Fruit fly (Drosophila melanogaster) whole organism, embryonic: ENCODE measurements around the gene HP1e.
A peak's percentile ranks its signal among the peaks of the same experiment; 100 is the strongest.

Experiments used
- Abd-B ChIP-seq: fragments of 200-800 bp; sonication (Bioruptor generic); optimal IDR thresholded peaks from 2 replicates; lab custom pipeline; 2018; ENCODE audit warnings: missing biosample characterization, mild to moderate bottlenecking, missing genetic modification characterization, moderate library complexity
- Adf1 ChIP-seq: fragments of 200-800 bp; sonication (Bioruptor generic); IDR thresholded peaks from 2 replicates; pipeline ENCODE4 v1.3.6; 2022; ENCODE audit warnings: missing biosample characterization, missing genetic modification characterization
- CG10209 ChIP-seq: fragments of 200-800 bp; sonication (Bioruptor generic); optimal IDR thresholded peaks from 3 replicates; lab custom pipeline; 2017; ENCODE audit warnings: missing biosample characterization, mild to moderate bottlenecking, missing genetic modification characterization, missing genetic modification reagents
- CG11456 ChIP-seq: fragments of 200-800 bp; sonication (Bioruptor generic); IDR thresholded peaks from 3 replicates; pipeline ENCODE4 v1.3.6; 2022; ENCODE audit warnings: missing biosample characterization, missing genetic modification characterization
- CG12299 ChIP-seq: fragments of 200-800 bp; sonication (Bioruptor generic); optimal IDR thresholded peaks from 2 replicates; lab custom pipeline; 2018; ENCODE audit warnings: missing biosample characterization, mild to moderate bottlenecking, missing genetic modification characterization
- CG12391 ChIP-seq: fragments of 200-800 bp; sonication (Bioruptor generic); optimal IDR thresholded peaks from 3 replicates; lab custom pipeline; 2018; ENCODE audit warnings: missing biosample characterization, mild to moderate bottlenecking, missing genetic modification characterization, moderate library complexity
- CG12744 ChIP-seq: fragments of 200-800 bp; sonication (Bioruptor generic); optimal IDR thresholded peaks from 2 replicates; lab custom pipeline; 2016; ENCODE audit warnings: missing biosample characterization, missing genetic modification characterization
- CG13296 ChIP-seq: fragments of 200-800 bp; sonication (Bioruptor generic); optimal IDR thresholded peaks from 3 replicates; lab custom pipeline; 2018; ENCODE audit warnings: missing biosample characterization, mild to moderate bottlenecking, missing genetic modification characterization
- CG15601 ChIP-seq: fragments of 200-800 bp; sonication (Bioruptor generic); optimal IDR thresholded peaks from 3 replicates; lab custom pipeline; 2019; ENCODE audit warnings: missing biosample characterization, mild to moderate bottlenecking, missing genetic modification characterization, moderate library complexity
- CG16779 ChIP-seq: fragments of 200-800 bp; sonication (Bioruptor generic); IDR thresholded peaks from 2 replicates; pipeline ENCODE4 v1.3.6; 2022; ENCODE audit warnings: missing biosample characterization, missing genetic modification characterization
- CG17186 ChIP-seq: fragments of 200-800 bp; sonication (Bioruptor generic); optimal IDR thresholded peaks from 3 replicates; lab custom pipeline; 2017; ENCODE audit warnings: missing biosample characterization, missing genetic modification reagents, missing genetic modification characterization
- CG1832 ChIP-seq: fragments of 200-800 bp; sonication (Bioruptor generic); optimal IDR thresholded peaks from 2 replicates; lab custom pipeline; 2017; ENCODE audit warnings: missing biosample characterization, mild to moderate bottlenecking, missing genetic modification characterization, inconsistent platforms
- CG30403 ChIP-seq: fragments of 200-800 bp; sonication (Bioruptor generic); optimal IDR thresholded peaks from 3 replicates; lab custom pipeline; 2016; ENCODE audit warnings: missing biosample characterization, missing genetic modification characterization
- CG31224 ChIP-seq: fragments of 200-800 bp; sonication (Bioruptor generic); IDR thresholded peaks from 2 replicates; pipeline ENCODE4 v1.3.6; 2022; ENCODE audit warnings: missing biosample characterization, missing genetic modification characterization
- CG31388 ChIP-seq: fragments of 200-800 bp; sonication (Bioruptor generic); optimal IDR thresholded peaks from 2 replicates; lab custom pipeline; 2016; ENCODE audit warnings: missing biosample characterization, missing genetic modification characterization
- CG32532 ChIP-seq: fragments of 200-800 bp; sonication (Bioruptor generic); IDR thresholded peaks from 2 replicates; pipeline ENCODE4 v1.3.6; 2022; ENCODE audit warnings: missing biosample characterization, missing genetic modification characterization
- CG3281 ChIP-seq: fragments of 200-800 bp; sonication (Bioruptor generic); optimal IDR thresholded peaks from 3 replicates; lab custom pipeline; 2017; ENCODE audit warnings: missing biosample characterization, mild to moderate bottlenecking, missing genetic modification characterization
- CG6175 ChIP-seq: fragments of 200-800 bp; sonication (Bioruptor generic); IDR thresholded peaks from 3 replicates; pipeline ENCODE4 v1.3.6; 2022; ENCODE audit warnings: missing biosample characterization, missing genetic modification characterization
- CG6813 ChIP-seq: fragments of 200-800 bp; sonication (Bioruptor generic); optimal IDR thresholded peaks from 2 replicates; lab custom pipeline; 2017; ENCODE audit warnings: missing biosample characterization, missing genetic modification characterization, mild to moderate bottlenecking, moderate library complexity, missing genetic modification reagents
- CG7556 ChIP-seq: fragments of 200-800 bp; sonication (Bioruptor generic); optimal IDR thresholded peaks from 2 replicates; lab custom pipeline; 2017; ENCODE audit warnings: missing biosample characterization, mild to moderate bottlenecking, missing genetic modification characterization
- HLH54F ChIP-seq: fragments of 200-800 bp; sonication (Bioruptor generic); optimal IDR thresholded peaks from 3 replicates; lab custom pipeline; 2016; ENCODE audit warnings: missing biosample characterization, missing genetic modification characterization
- HLHmδ ChIP-seq: fragments of 200-800 bp; sonication (Bioruptor generic); optimal IDR thresholded peaks from 2 replicates; lab custom pipeline; 2018; ENCODE audit warnings: missing biosample characterization, mild to moderate bottlenecking, missing genetic modification characterization, moderate library complexity
- Hey ChIP-seq: fragments of 200-800 bp; sonication (Bioruptor generic); optimal IDR thresholded peaks from 3 replicates; lab custom pipeline; 2018; ENCODE audit warnings: missing biosample characterization, mild to moderate bottlenecking, missing genetic modification characterization
- Lhr ChIP-seq: fragments of 200-800 bp; sonication (Bioruptor generic); optimal IDR thresholded peaks from 3 replicates; lab custom pipeline; 2017; ENCODE audit warnings: mild to moderate bottlenecking, missing biosample characterization, missing genetic modification reagents, missing genetic modification characterization
- Lim3 ChIP-seq: fragments of 200-800 bp; sonication (Bioruptor generic); IDR thresholded peaks from 2 replicates; pipeline ENCODE4 v1.3.6; 2022; ENCODE audit warnings: missing biosample characterization, missing genetic modification characterization
- Rfx ChIP-seq: fragments of 200-800 bp; sonication (Bioruptor generic); IDR thresholded peaks from 2 replicates; pipeline ENCODE4 v1.3.6; 2022; ENCODE audit warnings: missing biosample characterization, missing genetic modification characterization
- Sox102F ChIP-seq: fragments of 200-800 bp; sonication (Bioruptor generic); optimal IDR thresholded peaks from 2 replicates; lab custom pipeline; 2018; ENCODE audit warnings: missing biosample characterization, mild to moderate bottlenecking, missing genetic modification characterization, moderate library complexity
- Usf ChIP-seq: fragments of 200-800 bp; sonication (Bioruptor generic); optimal IDR thresholded peaks from 2 replicates; lab custom pipeline; 2017; ENCODE audit warnings: missing genotype, missing biosample characterization, missing genetic modification characterization
- Vsx1 ChIP-seq: fragments of 200-800 bp; sonication (Bioruptor generic); optimal IDR thresholded peaks from 2 replicates; lab custom pipeline; 2017; ENCODE audit warnings: missing biosample characterization, mild to moderate bottlenecking, missing genetic modification characterization, missing genetic modification reagents
- ara ChIP-seq: fragments of 200-800 bp; sonication (Bioruptor generic); IDR thresholded peaks from 2 replicates; pipeline ENCODE4 v1.3.6; 2022; ENCODE audit warnings: missing biosample characterization, missing genetic modification characterization
- ato ChIP-seq: fragments of 200-800 bp; sonication (Bioruptor generic); IDR thresholded peaks from 2 replicates; pipeline ENCODE4 v1.3.6; 2022; ENCODE audit warnings: missing biosample characterization, missing genetic modification characterization; ENCODE audit not compliant: partially characterized antibody
- bab2 ChIP-seq: fragments of 200-800 bp; sonication (Bioruptor generic); optimal IDR thresholded peaks from 2 replicates; lab custom pipeline; 2016; ENCODE audit warnings: missing biosample characterization, missing genetic modification characterization
- bigmax ChIP-seq: fragments of 200-800 bp; sonication (Bioruptor generic); optimal IDR thresholded peaks from 2 replicates; lab custom pipeline; 2018; ENCODE audit warnings: missing biosample characterization, mild to moderate bottlenecking, missing genetic modification characterization
- cato ChIP-seq: fragments of 200-800 bp; sonication (Bioruptor generic); optimal IDR thresholded peaks from 2 replicates; lab custom pipeline; 2016; ENCODE audit warnings: missing biosample characterization, missing genetic modification characterization, borderline replicate concordance
- cg ChIP-seq: fragments of 200-800 bp; sonication (Bioruptor generic); optimal IDR thresholded peaks from 3 replicates; lab custom pipeline; 2019; ENCODE audit warnings: missing biosample characterization, mild to moderate bottlenecking, missing genetic modification characterization, moderate library complexity
- dysf ChIP-seq: fragments of 200-800 bp; sonication (Bioruptor generic); IDR thresholded peaks from 3 replicates; pipeline ENCODE4 v1.3.6; 2022; ENCODE audit warnings: missing biosample characterization, missing genetic modification characterization
- ftz-f1 ChIP-seq: fragments of 200-800 bp; sonication (Bioruptor generic); optimal IDR thresholded peaks from 2 replicates; lab custom pipeline; 2016; ENCODE audit warnings: missing biosample characterization, missing genetic modification characterization
- ind ChIP-seq: fragments of 200-800 bp; sonication (Bioruptor generic); optimal IDR thresholded peaks from 3 replicates; lab custom pipeline; 2016; ENCODE audit warnings: missing biosample characterization, missing genetic modification characterization
- lmd ChIP-seq: fragments of 200-800 bp; sonication (Bioruptor generic); IDR thresholded peaks from 2 replicates; pipeline ENCODE4 v1.3.6; 2022; ENCODE audit warnings: missing biosample characterization, missing genetic modification characterization
- mirr ChIP-seq: fragments of 200-800 bp; sonication (Bioruptor generic); optimal IDR thresholded peaks from 3 replicates; lab custom pipeline; 2018; ENCODE audit warnings: missing biosample characterization, mild to moderate bottlenecking, missing genetic modification characterization
- nmo ChIP-seq: fragments of 200-800 bp; sonication (Bioruptor generic); optimal IDR thresholded peaks from 2 replicates; lab custom pipeline; 2018; ENCODE audit warnings: missing biosample characterization, mild to moderate bottlenecking, missing genetic modification characterization, moderate library complexity
- nom ChIP-seq: fragments of 200-800 bp; sonication (Bioruptor generic); optimal IDR thresholded peaks from 2 replicates; lab custom pipeline; 2017; ENCODE audit warnings: missing biosample characterization, missing genetic modification characterization, mild to moderate bottlenecking, moderate library complexity, missing genetic modification reagents
- odd ChIP-seq: fragments of 200-800 bp; sonication (Bioruptor generic); optimal IDR thresholded peaks from 2 replicates; lab custom pipeline; 2017; ENCODE audit warnings: missing biosample characterization, mild to moderate bottlenecking, missing genetic modification characterization
- pfk ChIP-seq: fragments of 200-800 bp; sonication (Bioruptor generic); optimal IDR thresholded peaks from 2 replicates; lab custom pipeline; 2018; ENCODE audit warnings: missing biosample characterization, mild to moderate bottlenecking, missing genetic modification characterization, moderate library complexity
- ro ChIP-seq: fragments of 200-800 bp; sonication (Bioruptor generic); IDR thresholded peaks from 2 replicates; pipeline ENCODE4 v1.3.6; 2022; ENCODE audit warnings: missing biosample characterization, missing genetic modification characterization
- stc ChIP-seq: fragments of 200-800 bp; sonication (Bioruptor generic); IDR thresholded peaks from 2 replicates; pipeline ENCODE4 v1.3.6; 2022; ENCODE audit warnings: missing biosample characterization, missing genetic modification characterization
- sug ChIP-seq: fragments of 200-800 bp; optimal IDR thresholded peaks from 2 replicates; lab custom pipeline; 2019; ENCODE audit warnings: missing biosample characterization, mild to moderate bottlenecking, missing genetic modification characterization, moderate library complexity
- tgo ChIP-seq: fragments of 200-800 bp; sonication (Bioruptor generic); IDR thresholded peaks from 3 replicates; pipeline ENCODE4 v1.3.6; 2022; ENCODE audit warnings: missing biosample characterization, missing genetic modification characterization
- unpg ChIP-seq: fragments of 200-800 bp; sonication (Bioruptor generic); optimal IDR thresholded peaks from 3 replicates; lab custom pipeline; 2018; ENCODE audit warnings: missing biosample characterization, mild to moderate bottlenecking, missing genetic modification characterization, moderate library complexity
- vvl ChIP-seq: fragments of 200-800 bp; sonication (Bioruptor generic); IDR thresholded peaks from 2 replicates; pipeline ENCODE4 v1.3.6; 2022; ENCODE audit warnings: missing biosample characterization, missing genetic modification characterization

The HP1e gene

DNA sequence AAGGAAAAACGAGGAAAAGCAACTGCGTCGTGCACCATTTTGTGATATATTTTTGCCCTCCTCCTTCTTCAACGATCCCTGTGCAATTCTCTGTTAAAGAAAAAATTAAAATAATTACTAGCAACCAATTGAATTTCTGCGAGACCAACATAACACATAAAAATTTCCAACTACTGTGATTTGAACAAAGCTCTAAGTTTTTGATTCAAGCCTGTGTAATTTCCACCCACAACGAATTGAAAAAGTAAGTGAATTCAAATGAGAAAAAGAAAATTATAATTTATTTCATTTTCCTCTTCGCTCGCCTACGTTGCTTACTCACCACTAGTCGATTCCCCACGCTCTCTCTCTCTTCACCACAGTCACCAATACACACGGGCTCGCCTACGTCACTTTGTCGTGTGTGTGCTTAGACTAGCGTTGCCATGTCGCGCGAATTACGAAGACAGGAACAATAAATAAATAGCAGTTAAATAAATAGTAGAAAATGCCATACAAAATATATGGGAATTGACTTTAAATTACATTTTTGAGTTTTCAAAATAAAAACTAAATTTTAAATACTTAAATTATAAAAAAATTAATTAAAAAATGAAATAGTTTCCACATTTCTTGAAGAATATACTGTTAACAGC is 20.8 kb downstream of the HP1e start (continued):
- TF ChIP-seq HLH54F (GFP tag; lab: Kevin White, UChicago) (no peak), dysf (GFP tag; lab: Robert Waterston, UW) (no peak), ind (peak; percentile 25), bigmax (GFP tag; lab: Kevin White, UChicago) (peak; percentile 18), CG31224 (GFP tag; lab: Robert Waterston, UW) (no peak; the same call in 1 of the 2 replicates), CG12391 (tag; lab: Kevin White, UChicago) (peak; percentile 73), mirr (peak; percentile 51), odd (peak; percentile 65), stc (GFP tag; lab: Robert Waterston, UW) (peak; percentile 55; the same call in 1 of the 2 replicates), Hey (tag; lab: Kevin White, UChicago) (no peak), unpg (GFP tag; lab: Kevin White, UChicago) (peak; percentile 65), CG15601 (tag; lab: Kevin White, UChicago) (peak; percentile 61), CG16779 (GFP tag; lab: Robert Waterston, UW) (no peak), sug (tag; lab: Kevin White, UChicago) (peak; percentile 23), lmd (no peak), CG10209 (GFP tag; lab: Kevin White, UChicago) (peak; percentile 17), CG32532 (GFP tag; lab: Robert Waterston, UW) (0 out of 2 replicates have a peak, but pooled peaks have one; percentile 15), Lim3 (GFP tag; lab: Robert Waterston, UW) (no peak), pfk (GFP tag; lab: Kevin White, UChicago) (peak; percentile 51), CG30403 (GFP tag; lab: Kevin White, UChicago) (peak; percentile 38), CG11456 (no peak), CG12744 (GFP tag; lab: Kevin White, UChicago) (no peak), vvl (GFP tag; lab: Robert Waterston, UW) (peak; percentile 77), Lhr (GFP tag; lab: Kevin White, UChicago) (no peak), Sox102F (GFP tag; lab: Kevin White, UChicago) (peak; percentile 44), CG12299 (tag; lab: Kevin White, UChicago) (peak; percentile 81), ftz-f1 (GFP tag; lab: Kevin White, UChicago) (peak; percentile 11), cg (GFP tag; lab: Kevin White, UChicago) (peak; percentile 79), cato (no peak), tgo (GFP tag; lab: Robert Waterston, UW) (no peak), CG6813 (GFP tag; lab: Kevin White, UChicago) (peak; percentile 60), Usf (GFP tag; lab: Kevin White, UChicago) (no peak), Vsx1 (GFP tag; lab: Kevin White, UChicago) (no peak), Adf1 (GFP tag; lab: Robert Waterston, UW) (peak; percentile 17; the same call in 1 of the 2 replicates), bab2 (GFP tag; lab: Kevin White, UChicago) (no peak), Abd-B (GFP tag; lab: Kevin White, UChicago) (no peak), Rfx (GFP tag; lab: Robert Waterston, UW) (peak; percentile 58), ara (no peak), CG17186 (GFP tag; lab: Kevin White, UChicago) (no peak), ato (GFP tag; lab: Robert Waterston, UW) (no peak), CG1832 (GFP tag; lab: Kevin White, UChicago) (no peak), nom (GFP tag; lab: Kevin White, UChicago) (peak; percentile 79), CG3281 (GFP tag; lab: Kevin White, UChicago) (peak; percentile 70), CG31388 (GFP tag; lab: Kevin White, UChicago) (no peak), HLHmδ (GFP tag; lab: Kevin White, UChicago) (peak; percentile 96), CG6175 (no peak), nmo (GFP tag; lab: Kevin White, UChicago) (no peak), CG13296 (GFP tag; lab: Kevin White, UChicago) (peak; percentile 75), CG7556 (GFP tag; lab: Kevin White, UChicago) (peak; percentile 50), ro (no peak)
